Worm (Caenorhabditis elegans): ENCODE results near the gene tat-1.

The tat-1 gene

DNA sequence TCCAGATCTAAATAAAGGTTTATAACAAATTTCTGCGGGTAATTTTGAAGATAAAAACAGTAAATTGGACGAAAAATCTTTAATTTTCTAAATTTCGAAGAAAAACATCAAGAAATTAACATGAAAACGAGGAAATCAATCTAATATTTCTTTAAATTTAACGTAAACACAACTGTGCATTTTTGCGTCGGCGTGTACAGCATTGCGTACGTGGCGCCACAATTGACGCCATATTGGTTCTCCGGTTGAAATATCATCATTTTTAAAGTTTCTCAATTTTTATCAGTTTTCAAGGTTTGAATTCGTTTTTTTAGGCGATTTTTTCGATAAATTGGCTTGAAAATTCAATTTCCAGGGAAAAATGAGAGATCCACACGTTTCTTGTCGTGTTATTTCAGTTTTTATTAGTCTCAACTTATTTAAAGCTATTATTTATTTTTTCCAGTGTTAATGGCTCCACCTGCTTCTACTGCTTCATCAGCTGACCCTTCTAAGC, 51.5 kb downstream of the tat-1 start, which contains the start of gene rpt-6 (continued):
- no peak for TF ChIP-seq jun-1 (tag; optimal IDR thresholded peaks at IDR 0.05)
- TF ChIP-seq madf-9 (GFP tag; conservative IDR thresholded peaks at IDR 0.05), result no peak
- TF ChIP-seq nhr-42 (GFP tag; IDR thresholded peaks at IDR 0.05), result no peak
- no peak for TF ChIP-seq mxl-3 (GFP tag; optimal IDR thresholded peaks at IDR 0.05)
- TF ChIP-seq ceh-62 (tag; optimal IDR thresholded peaks at IDR 0.05), result no peak
- no peak for TF ChIP-seq Y5F2A.4 (GFP tag; optimal IDR thresholded peaks at IDR 0.05)
- TF ChIP-seq rbr-2 (tag; optimal IDR thresholded peaks at IDR 0.05), result no peak
- TF ChIP-seq ceh-28 (tag; optimal IDR thresholded peaks at IDR 0.05), result no peak
- TF ChIP-seq ceh-20 (GFP tag; IDR thresholded peaks at IDR 0.05), result no peak
- TF ChIP-seq daf-8 (GFP tag; IDR thresholded peaks at IDR 0.05), result no peak
- no peak for TF ChIP-seq Y75B8A.6 (GFP tag; IDR thresholded peaks at IDR 0.05)

DNA sequence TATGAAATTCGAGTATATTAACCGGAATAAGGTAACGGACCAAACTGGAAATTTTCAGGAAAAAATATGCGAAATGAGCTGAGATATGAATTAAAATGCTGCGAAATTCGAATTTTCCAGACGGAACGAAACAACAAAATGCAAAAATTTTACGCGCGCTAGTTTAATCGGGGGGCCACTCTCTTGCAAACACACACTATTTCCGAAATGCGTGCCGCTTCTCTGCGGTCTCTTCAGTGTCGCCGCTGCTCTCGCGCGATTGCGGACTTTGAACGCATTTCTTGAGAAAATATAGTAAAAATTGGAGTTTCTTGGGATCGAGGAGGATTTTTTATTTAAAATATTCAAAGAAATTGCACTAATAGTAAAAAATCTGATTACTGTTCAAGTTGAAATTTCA, 52.0 kb downstream of the tat-1 start:
- TF ChIP-seq egl-27 (tag; optimal IDR thresholded peaks at IDR 0.05) (no peak), ceh-62 (tag; optimal IDR thresholded peaks at IDR 0.05) (no peak), ceh-82 (tag; optimal IDR thresholded peaks at IDR 0.05) (no peak), Y48G9A.11 (GFP tag; IDR thresholded peaks at IDR 0.05) (no peak), T20F7.1 (GFP tag; optimal IDR thresholded peaks at IDR 0.05) (no peak), nhr-76 (tag; optimal IDR thresholded peaks at IDR 0.05) (no peak), T26A8.4 (GFP tag; IDR thresholded peaks at IDR 0.05) (no peak; the same call in 1 of the 2 replicates), lir-3 (tag; optimal IDR thresholded peaks at IDR 0.05) (no peak), zfp-2 (tag; optimal IDR thresholded peaks at IDR 0.05) (no peak), lin-38 (GFP tag; IDR thresholded peaks at IDR 0.05) (peak; percentile 37; the same call in 1 of the 2 replicates), lin-15B (tag; optimal IDR thresholded peaks at IDR 0.05) (no peak), hmg-1.1 (GFP tag; IDR thresholded peaks at IDR 0.05) (peak; percentile 62; the same call in 1 of the 2 replicates), lin-39 (tag; optimal IDR thresholded peaks at IDR 0.05) (no peak), jun-1 (tag; optimal IDR thresholded peaks at IDR 0.05) (no peak), vab-7 (GFP tag; IDR thresholded peaks at IDR 0.05) (no peak), lin-13 (GFP tag; optimal IDR thresholded peaks at IDR 0.05) (no peak), mxl-3 (GFP tag; optimal IDR thresholded peaks at IDR 0.05) (no peak), spr-3 (GFP tag; optimal IDR thresholded peaks at IDR 0.05) (no peak), unc-39 (tag; optimal IDR thresholded peaks at IDR 0.05) (no peak), nhr-25 (tag; optimal IDR thresholded peaks at IDR 0.05; ENCODE audit: borderline replicate concordance, insufficient read depth) (no peak), duxl-1 (tag; optimal IDR thresholded peaks at IDR 0.05; ENCODE audit: poor library complexity) (no peak), hif-1 (tag; optimal IDR thresholded peaks at IDR 0.05) (no peak), ama-1 (optimal IDR thresholded peaks at IDR 0.05) (no peak), nhr-11 (tag; optimal IDR thresholded peaks at IDR 0.05) (no peak), F10B5.3 (tag; optimal IDR thresholded peaks at IDR 0.05) (no peak), dmd-8 (GFP tag; IDR thresholded peaks at IDR 0.05) (no peak), hlh-30 (tag; optimal IDR thresholded peaks at IDR 0.05; ENCODE audit: insufficient read depth) (peak; percentile 32), ZK337.2 (GFP tag; IDR thresholded peaks at IDR 0.05) (no peak), spr-1 (tag; optimal IDR thresholded peaks at IDR 0.05) (peak; percentile 6), skn-1 (tag; optimal IDR thresholded peaks at IDR 0.05) (no peak), mdl-1 (tag; optimal IDR thresholded peaks at IDR 0.05) (peak in 1 of 2 experiments; percentile 9), lin-29 (GFP tag; IDR thresholded peaks at IDR 0.05) (no peak), mes-2 (tag; optimal IDR thresholded peaks at IDR 0.05; ENCODE audit: poor library complexity, severe bottlenecking) (peak; percentile 67), mep-1 (tag; optimal IDR thresholded peaks at IDR 0.05) (no peak), dpl-1 (GFP tag; optimal IDR thresholded peaks at IDR 0.05) (peak; percentile 39), fkh-10 (GFP tag; optimal IDR thresholded peaks at IDR 0.05) (no peak), pha-4 (GFP tag; IDR thresholded peaks at IDR 0.05) (no peak), pha-4 (tag; optimal IDR thresholded peaks at IDR 0.05) (no peak), F26F4.8 (GFP tag; conservative IDR thresholded peaks at IDR 0.05) (no peak), cey-2 (tag; optimal IDR thresholded peaks at IDR 0.05; ENCODE audit: borderline replicate concordance, insufficient read depth) (no peak), aly-2 (tag; optimal IDR thresholded peaks at IDR 0.05) (no peak)
